Fruit fly (Drosophila melanogaster): ENCODE data around the gene CG31955.

CG31955 gene

dm6 chr2L:3748691-3749090, 35.8 kb upstream of the CG31955 start (continued):
- TF ChIP-seq NK7.1 (GFP tag; optimal IDR thresholded peaks at IDR 0.05) (no peak), CG17328 (GFP tag; IDR thresholded peaks at IDR 0.05) (no peak), Bdp1 (GFP tag; optimal IDR thresholded peaks at IDR 0.05) (no peak), CG2875 (GFP tag; optimal IDR thresholded peaks at IDR 0.05) (no peak), Fer1 (GFP tag; optimal IDR thresholded peaks at IDR 0.05) (no peak), lola (GFP tag; optimal IDR thresholded peaks at IDR 0.05) (no peak), fu2 (GFP tag; optimal IDR thresholded peaks at IDR 0.05) (no peak), Scr (GFP tag; IDR thresholded peaks at IDR 0.05; ENCODE audit: partially characterized antibody) (no peak), dimm (GFP tag; IDR thresholded peaks at IDR 0.05) (no peak), maf-S (GFP tag; optimal IDR thresholded peaks at IDR 0.05) (no peak), psq (GFP tag; optimal IDR thresholded peaks at IDR 0.05) (no peak), Abd-B (GFP tag; optimal IDR thresholded peaks at IDR 0.05) (no peak), CG14860 (GFP tag; IDR thresholded peaks at IDR 0.05; ENCODE audit: partially characterized antibody) (no peak), Ets65A (GFP tag) (peak; percentile 72), CG7271 (tag; optimal IDR thresholded peaks at IDR 0.05) (no peak), tap (tag; optimal IDR thresholded peaks at IDR 0.05) (no peak), B-H1 (GFP tag; IDR thresholded peaks at IDR 0.05) (no peak), exex (tag; optimal IDR thresholded peaks at IDR 0.05) (no peak), crp (GFP tag; optimal IDR thresholded peaks at IDR 0.05) (no peak), ranshi (GFP tag; IDR thresholded peaks at IDR 0.05) (peak; percentile 21; the same call in 1 of the 2 replicates), CG11696 (GFP tag; IDR thresholded peaks at IDR 0.05) (no peak), Lpt (GFP tag; optimal IDR thresholded peaks at IDR 0.05) (no peak), Oaz (GFP tag; IDR thresholded peaks at IDR 0.05) (no peak), CG13424 (tag; optimal IDR thresholded peaks at IDR 0.05) (peak; percentile 2), Hr39 (optimal IDR thresholded peaks at IDR 0.05) (no peak), MESR4 (GFP tag; optimal IDR thresholded peaks at IDR 0.05) (no peak), B-H2 (GFP tag; optimal IDR thresholded peaks at IDR 0.05) (no peak), CG13894 (tag; optimal IDR thresholded peaks at IDR 0.05) (no peak), Camta (GFP tag; optimal IDR thresholded peaks at IDR 0.05) (no peak), TFAM (GFP tag; optimal IDR thresholded peaks at IDR 0.05) (no peak), D19A (tag; optimal IDR thresholded peaks at IDR 0.05) (no peak), CG4854 (GFP tag; optimal IDR thresholded peaks at IDR 0.05) (no peak), Hr3 (GFP tag; optimal IDR thresholded peaks at IDR 0.05) (no peak), gro (GFP tag; optimal IDR thresholded peaks at IDR 0.05) (no peak), Med (GFP tag) (peak; percentile 94), CrebB (tag; optimal IDR thresholded peaks at IDR 0.05) (no peak), tin (GFP tag; optimal IDR thresholded peaks at IDR 0.05) (no peak), CG3065 (GFP tag; optimal IDR thresholded peaks at IDR 0.05) (no peak), pho (GFP tag; optimal IDR thresholded peaks at IDR 0.05) (no peak), CG17568 (GFP tag; optimal IDR thresholded peaks at IDR 0.05) (no peak), Tbp (GFP tag; optimal IDR thresholded peaks at IDR 0.05) (no peak), dysf (GFP tag; IDR thresholded peaks at IDR 0.05) (0 out of 3 replicates have a peak, but pooled peaks have one; percentile 24), knrl (GFP tag; IDR thresholded peaks at IDR 0.05; ENCODE audit: partially characterized antibody) (no peak), CG4424 (GFP tag; optimal IDR thresholded peaks at IDR 0.05) (no peak), stc (GFP tag; IDR thresholded peaks at IDR 0.05) (no peak), eve (GFP tag; optimal IDR thresholded peaks at IDR 0.05) (no peak), chif (GFP tag; optimal IDR thresholded peaks at IDR 0.05) (no peak), lmd (GFP tag; IDR thresholded peaks at IDR 0.05) (no peak), dpn (GFP tag; optimal IDR thresholded peaks at IDR 0.05) (peak in 1 of 2 experiments; percentile 40), Sox100B (GFP tag; optimal IDR thresholded peaks at IDR 0.05) (no peak), sob (GFP tag; IDR thresholded peaks at IDR 0.05) (peak; percentile 46; the same call in 1 of the 2 replicates), Nf-YC (tag; optimal IDR thresholded peaks at IDR 0.05) (no peak)

All from whole organism, embryonic.